Worm (Caenorhabditis elegans): ENCODE measurements around the gene F13E9.5.

F13E9.5 gene

ce11 chrIV:10884263-10884662 is at the start of gene F13E9.5:
F13E9.5 (minus strand) TSS chrIV:10884363.
- TF ChIP-seq unc-86 (tag; optimal IDR thresholded peaks at IDR 0.05): no peak
- TF ChIP-seq nfya-1 (tag; optimal IDR thresholded peaks at IDR 0.05): no peak
- no peak for TF ChIP-seq sox-4 (tag; optimal IDR thresholded peaks at IDR 0.05)
- no peak for TF ChIP-seq pag-3 (tag; optimal IDR thresholded peaks at IDR 0.05; ENCODE audit: borderline replicate concordance)
- no peak for TF ChIP-seq tbx-2 (tag; optimal IDR thresholded peaks at IDR 0.05)
- TF ChIP-seq dmd-4 (tag; optimal IDR thresholded peaks at IDR 0.05; ENCODE audit: borderline replicate concordance): no peak
- no peak for TF ChIP-seq hlh-6 (tag; optimal IDR thresholded peaks at IDR 0.05)
- no peak for TF ChIP-seq elt-2 (tag; optimal IDR thresholded peaks at IDR 0.05)
- no peak for TF ChIP-seq K09A11.1 (tag; optimal IDR thresholded peaks at IDR 0.05; ENCODE audit: insufficient read depth)
- no peak for TF ChIP-seq pha-2 (tag; optimal IDR thresholded peaks at IDR 0.05)
- no peak for TF ChIP-seq tbx-7 (tag; optimal IDR thresholded peaks at IDR 0.05)
- TF ChIP-seq ceh-18 (tag; optimal IDR thresholded peaks at IDR 0.05): no peak

ce11 chrIV:10933062-10933552 is 48.9 kb upstream of the F13E9.5 start, which contains the start of the genes dnc-1 and lsm-7:
dnc-1 (minus strand) TSS chrIV:10933203.
lsm-7 (plus strand) TSS chrIV:10933502.
- peak; percentile 20 for TF ChIP-seq ceh-31 (tag; optimal IDR thresholded peaks at IDR 0.05)
- TF ChIP-seq T23F11.4 (GFP tag; optimal IDR thresholded peaks at IDR 0.05): peak; percentile 11
- TF ChIP-seq unc-42 (tag; optimal IDR thresholded peaks at IDR 0.05): peak; percentile 8
- TF ChIP-seq unc-3 (GFP tag; conservative IDR thresholded peaks at IDR 0.05): no peak
- no peak for TF ChIP-seq unc-3 (tag; optimal IDR thresholded peaks at IDR 0.05)
- TF ChIP-seq dve-1 (tag; optimal IDR thresholded peaks at IDR 0.05): no peak
- peak; percentile 16 for TF ChIP-seq K09A11.1 (tag; optimal IDR thresholded peaks at IDR 0.05; ENCODE audit: insufficient read depth)
- no peak for TF ChIP-seq C38D4.7 (GFP tag; optimal IDR thresholded peaks at IDR 0.05)
- TF ChIP-seq tbx-2 (tag; optimal IDR thresholded peaks at IDR 0.05): peak; percentile 35
- TF ChIP-seq nfya-1 (tag; optimal IDR thresholded peaks at IDR 0.05): peak; percentile 32
- peak; percentile 36 for TF ChIP-seq ceh-48 (tag; optimal IDR thresholded peaks at IDR 0.05)
- peak; percentile 37 for TF ChIP-seq elt-2 (tag; optimal IDR thresholded peaks at IDR 0.05)

ce11 chrIV:10919770-10920169 is 35.6 kb upstream of the F13E9.5 start, which contains the start of gene rbr-2:
rbr-2 (plus strand) TSS chrIV:10920070.
- no peak for TF ChIP-seq ceh-18 (tag; optimal IDR thresholded peaks at IDR 0.05)
- TF ChIP-seq K09A11.1 (tag; optimal IDR thresholded peaks at IDR 0.05; ENCODE audit: insufficient read depth): no peak
- TF ChIP-seq pqm-1 (tag; optimal IDR thresholded peaks at IDR 0.05): no peak
- no peak for TF ChIP-seq pha-4 (tag; optimal IDR thresholded peaks at IDR 0.05)
- no peak for TF ChIP-seq ets-4 (tag; optimal IDR thresholded peaks at IDR 0.05)
- TF ChIP-seq ceh-19 (GFP tag; optimal IDR thresholded peaks at IDR 0.05): no peak
- TF ChIP-seq odd-2 (tag; optimal IDR thresholded peaks at IDR 0.05): no peak
- TF ChIP-seq hlh-30 (tag; optimal IDR thresholded peaks at IDR 0.05; ENCODE audit: insufficient read depth): no peak
- TF ChIP-seq sox-2 (GFP tag; IDR thresholded peaks at IDR 0.05): no peak
- TF ChIP-seq ztf-16 (tag; optimal IDR thresholded peaks at IDR 0.05): no peak
- no peak for TF ChIP-seq hlh-8 (tag; optimal IDR thresholded peaks at IDR 0.05)
- TF ChIP-seq unc-3 (GFP tag; conservative IDR thresholded peaks at IDR 0.05): no peak
- TF ChIP-seq unc-3 (tag; optimal IDR thresholded peaks at IDR 0.05): no peak
- TF ChIP-seq dve-1 (tag; optimal IDR thresholded peaks at IDR 0.05): no peak
- no peak for TF ChIP-seq ceh-34 (tag; optimal IDR thresholded peaks at IDR 0.05)
- TF ChIP-seq ref-2 (tag; optimal IDR thresholded peaks at IDR 0.05): no peak
- TF ChIP-seq elt-2 (tag; optimal IDR thresholded peaks at IDR 0.05): no peak
- no peak for TF ChIP-seq ceh-48 (tag; optimal IDR thresholded peaks at IDR 0.05)

ce11 chrIV:10918877-10919560 is 34.9 kb upstream of the F13E9.5 start:
- no peak for TF ChIP-seq ceh-30 (tag; optimal IDR thresholded peaks at IDR 0.05)
- TF ChIP-seq ets-4 (tag; optimal IDR thresholded peaks at IDR 0.05): no peak
- TF ChIP-seq F13H6.1 (tag; optimal IDR thresholded peaks at IDR 0.05): peak; percentile 6
- TF ChIP-seq nfya-1 (tag; optimal IDR thresholded peaks at IDR 0.05): peak; percentile 69
- peak; percentile 80 for TF ChIP-seq ceh-31 (tag; optimal IDR thresholded peaks at IDR 0.05)
- TF ChIP-seq ref-2 (tag; optimal IDR thresholded peaks at IDR 0.05): peak; percentile 56
- TF ChIP-seq tbx-2 (tag; optimal IDR thresholded peaks at IDR 0.05): peak; percentile 49
- TF ChIP-seq ceh-19 (GFP tag; optimal IDR thresholded peaks at IDR 0.05): peak; percentile 10
- peak; percentile 77 for TF ChIP-seq ceh-18 (tag; optimal IDR thresholded peaks at IDR 0.05)
- peak; percentile 29 for TF ChIP-seq pax-1 (tag; optimal IDR thresholded peaks at IDR 0.05)
- peak; percentile 2 for TF ChIP-seq rnt-1 (tag; optimal IDR thresholded peaks at IDR 0.05)
- TF ChIP-seq dmd-4 (tag; optimal IDR thresholded peaks at IDR 0.05; ENCODE audit: borderline replicate concordance): no peak
- TF ChIP-seq hlh-30 (tag; optimal IDR thresholded peaks at IDR 0.05; ENCODE audit: insufficient read depth): peak; percentile 80
- TF ChIP-seq unc-42 (tag; optimal IDR thresholded peaks at IDR 0.05): peak; percentile 51
- TF ChIP-seq npax-4 (tag; optimal IDR thresholded peaks at IDR 0.05): no peak
- peak; percentile 66 for TF ChIP-seq ceh-34 (tag; optimal IDR thresholded peaks at IDR 0.05)
- peak; percentile 72 for TF ChIP-seq unc-55 (GFP tag; optimal IDR thresholded peaks at IDR 0.05)

All from whole organism, late embryonic.